Fruit fly (Drosophila melanogaster) whole organism, embryonic: ENCODE results near the gene Hsp22.

Experiments
- Abd-B ChIP-seq: fragments of 200-800 bp; sonication (Bioruptor generic); optimal IDR thresholded peaks from 2 replicates; lab custom pipeline; 2018; ENCODE audit warnings: missing biosample characterization, mild to moderate bottlenecking, missing genetic modification characterization, moderate library complexity
- Asciz ChIP-seq: fragments of 200-800 bp; sonication (Bioruptor generic); optimal IDR thresholded peaks from 2 replicates; lab custom pipeline; 2017; ENCODE audit warnings: missing biosample characterization, mild to moderate bottlenecking, missing genetic modification characterization, missing genetic modification reagents
- Atf-2 ChIP-seq: fragments of 200-800 bp; sonication (Bioruptor generic); optimal IDR thresholded peaks from 2 replicates; lab custom pipeline; 2016; ENCODE audit warnings: missing biosample characterization, missing genetic modification characterization
- B-H1 ChIP-seq: fragments of 200-800 bp; sonication (Bioruptor generic); IDR thresholded peaks from 3 replicates; pipeline ENCODE4 v1.3.6; 2022; ENCODE audit warnings: missing biosample characterization, missing genetic modification characterization
- CG11085 ChIP-seq: fragments of 200-800 bp; sonication (Bioruptor generic); IDR thresholded peaks from 2 replicates; pipeline ENCODE4 v1.3.6; 2022; ENCODE audit warnings: missing biosample characterization, missing genetic modification characterization
- CG12299 ChIP-seq: fragments of 200-800 bp; sonication (Bioruptor generic); optimal IDR thresholded peaks from 2 replicates; lab custom pipeline; 2018; ENCODE audit warnings: missing biosample characterization, mild to moderate bottlenecking, missing genetic modification characterization
- CG12769 ChIP-seq: fragments of 200-800 bp; sonication (Bioruptor generic); optimal IDR thresholded peaks from 2 replicates; lab custom pipeline; 2019; ENCODE audit warnings: missing biosample characterization, mild to moderate bottlenecking, missing genetic modification characterization, moderate library complexity
- CG12942 ChIP-seq: fragments of 200-800 bp; sonication (Bioruptor generic); optimal IDR thresholded peaks from 3 replicates; lab custom pipeline; 2016; ENCODE audit warnings: missing biosample characterization, missing genetic modification characterization
- CG13624 ChIP-seq: fragments of 200-800 bp; sonication (Bioruptor generic); optimal IDR thresholded peaks from 2 replicates; lab custom pipeline; 2016; ENCODE audit warnings: missing biosample characterization, missing genetic modification characterization
- CG14710 ChIP-seq: fragments of 200-800 bp; sonication (Bioruptor generic); optimal IDR thresholded peaks from 3 replicates; lab custom pipeline; 2019; ENCODE audit warnings: missing biosample characterization, mild to moderate bottlenecking, missing genetic modification characterization, moderate library complexity
- CG15514 ChIP-seq: fragments of 200-800 bp; sonication (Bioruptor generic); optimal IDR thresholded peaks from 3 replicates; lab custom pipeline; 2017; ENCODE audit warnings: missing biosample characterization, missing genetic modification characterization, mild to moderate bottlenecking, moderate library complexity, missing genetic modification reagents
- CG17385 ChIP-seq: fragments of 200-800 bp; sonication (Bioruptor generic); optimal IDR thresholded peaks from 3 replicates; lab custom pipeline; 2018; ENCODE audit warnings: missing biosample characterization, mild to moderate bottlenecking, missing genetic modification characterization
- CG30020 ChIP-seq: fragments of 200-800 bp; optimal IDR thresholded peaks from 2 replicates; lab custom pipeline; 2019; ENCODE audit warnings: missing biosample characterization, mild to moderate bottlenecking, missing genetic modification characterization, moderate library complexity
- CG30431 ChIP-seq: fragments of 200-800 bp; sonication (Bioruptor generic); optimal IDR thresholded peaks from 2 replicates; lab custom pipeline; 2017; ENCODE audit warnings: missing biosample characterization, missing genetic modification characterization
- CG32532 ChIP-seq: fragments of 200-800 bp; sonication (Bioruptor generic); IDR thresholded peaks from 2 replicates; pipeline ENCODE4 v1.3.6; 2022; ENCODE audit warnings: missing biosample characterization, missing genetic modification characterization
- CG4617 ChIP-seq: fragments of 200-800 bp; sonication (Bioruptor generic); optimal IDR thresholded peaks from 3 replicates; lab custom pipeline; 2016; ENCODE audit warnings: missing biosample characterization, missing genetic modification characterization, borderline replicate concordance
- CG6254 ChIP-seq: fragments of 200-800 bp; sonication (Bioruptor generic); optimal IDR thresholded peaks from 3 replicates; lab custom pipeline; 2017; ENCODE audit warnings: mild to moderate bottlenecking, missing biosample characterization, missing genetic modification reagents, missing genetic modification characterization
- CG6854 ChIP-seq: fragments of 200-800 bp; sonication (Bioruptor generic); optimal IDR thresholded peaks from 3 replicates; lab custom pipeline; 2017; ENCODE audit warnings: missing biosample characterization, mild to moderate bottlenecking, missing genetic modification characterization
- CG7928 ChIP-seq: fragments of 200-800 bp; sonication (Bioruptor generic); optimal IDR thresholded peaks from 2 replicates; lab custom pipeline; 2017; ENCODE audit warnings: missing biosample characterization, mild to moderate bottlenecking, missing genetic modification characterization
- CG8765 ChIP-seq: fragments of 200-800 bp; sonication (Bioruptor generic); IDR thresholded peaks from 2 replicates; pipeline ENCODE4 v1.3.6; 2022; ENCODE audit warnings: missing biosample characterization, missing genetic modification characterization
- CHES-1-like ChIP-seq: fragments of 200-800 bp; sonication (Bioruptor generic); optimal IDR thresholded peaks from 2 replicates; lab custom pipeline; 2016; ENCODE audit warnings: missing biosample characterization, missing genetic modification characterization
- Dad ChIP-seq: fragments of 200-800 bp; sonication (Bioruptor generic); optimal IDR thresholded peaks from 3 replicates; lab custom pipeline; 2016; ENCODE audit warnings: missing biosample characterization, missing genetic modification characterization
- Dbx ChIP-seq: fragments of 200-800 bp; sonication (Bioruptor generic); IDR thresholded peaks from 3 replicates; pipeline ENCODE4 v1.3.6; 2022; ENCODE audit warnings: missing biosample characterization, missing genetic modification characterization
- Fer3 ChIP-seq: fragments of 200-800 bp; sonication (Bioruptor generic); optimal IDR thresholded peaks from 2 replicates; lab custom pipeline; 2018; ENCODE audit warnings: missing biosample characterization, mild to moderate bottlenecking, missing genetic modification characterization, moderate library complexity
- Hmr ChIP-seq: fragments of 200-800 bp; sonication (Bioruptor generic); optimal IDR thresholded peaks from 3 replicates; lab custom pipeline; 2017; ENCODE audit warnings: mild to moderate bottlenecking, missing biosample characterization, missing genetic modification reagents, missing genetic modification characterization
- Hr78 ChIP-seq, 2 experiments: fragments of 200-800 bp in 1 of 2; fragments of >200 bp in 1 of 2; sonication (Bioruptor generic) in 1 of 2; optimal IDR thresholded peaks; 2 replicates each; lab custom pipeline; 2017 to 2019; ENCODE audit warnings: missing biosample characterization in 2 of 2, missing genetic modification characterization in 2 of 2, mild to moderate bottlenecking in 1 of 2, moderate library complexity in 1 of 2
- NC2α ChIP-seq: fragments of 200-800 bp; sonication (Bioruptor generic); optimal IDR thresholded peaks from 2 replicates; lab custom pipeline; 2016; ENCODE audit warnings: missing biosample characterization, missing genetic modification characterization
- NC2β ChIP-seq: fragments of 200-800 bp; sonication (Bioruptor generic); optimal IDR thresholded peaks from 2 replicates; lab custom pipeline; 2016; ENCODE audit warnings: missing biosample characterization, missing genetic modification characterization
- Ravus ChIP-seq: fragments of 200-800 bp; sonication (Bioruptor generic); IDR thresholded peaks from 2 replicates; pipeline ENCODE4 v1.3.6; 2022; ENCODE audit warnings: missing biosample characterization, missing genetic modification characterization
- Sin3A ChIP-seq: fragments of >200 bp; optimal IDR thresholded peaks from 2 replicates; lab custom pipeline; 2018
- TFAM ChIP-seq: fragments of 200-800 bp; sonication (Bioruptor generic); optimal IDR thresholded peaks from 2 replicates; lab custom pipeline; 2017; ENCODE audit warnings: missing biosample characterization, missing genetic modification characterization, inconsistent platforms
- ato ChIP-seq: fragments of 200-800 bp; sonication (Bioruptor generic); IDR thresholded peaks from 2 replicates; pipeline ENCODE4 v1.3.6; 2022; ENCODE audit warnings: missing biosample characterization, missing genetic modification characterization; ENCODE audit not compliant: partially characterized antibody
- bsh ChIP-seq, 2 experiments: fragments of 200-800 bp; sonication (Bioruptor generic); optimal IDR thresholded peaks; 2 replicates each; lab custom pipeline; 2017 to 2018; ENCODE audit warnings: mild to moderate bottlenecking in 2 of 2, missing biosample characterization in 2 of 2, missing genetic modification characterization in 2 of 2, moderate library complexity in 1 of 2
- crp ChIP-seq, 2 experiments: fragments of 200-800 bp; sonication (Bioruptor generic); optimal IDR thresholded peaks; 2 replicates in 1 of 2; 3 replicates in 1 of 2; lab custom pipeline; 2017; ENCODE audit warnings: missing biosample characterization in 2 of 2, missing genetic modification characterization in 2 of 2, mild to moderate bottlenecking in 1 of 2, moderate library complexity in 1 of 2
- esg ChIP-seq: fragments of 200-800 bp; sonication (Bioruptor generic); conservative IDR thresholded peaks from 2 replicates; pipeline ENCODE4 v1.3.6; 2022; ENCODE audit warnings: missing biosample characterization, missing genetic modification characterization
- fu2 ChIP-seq: fragments of 200-800 bp; sonication (Bioruptor generic); optimal IDR thresholded peaks from 2 replicates; lab custom pipeline; 2016; ENCODE audit warnings: missing biosample characterization, missing genetic modification characterization
- gcm2 ChIP-seq: fragments of 200-800 bp; sonication (Bioruptor generic); optimal IDR thresholded peaks from 2 replicates; lab custom pipeline; 2016; ENCODE audit warnings: missing biosample characterization, missing genetic modification characterization
- gfzf ChIP-seq: fragments of 200-800 bp; sonication (Bioruptor generic); optimal IDR thresholded peaks from 2 replicates; lab custom pipeline; 2016; ENCODE audit warnings: missing biosample characterization, mild to moderate bottlenecking, missing genetic modification characterization, moderate library complexity
- jumu ChIP-seq: fragments of 200-800 bp; sonication (Bioruptor generic); optimal IDR thresholded peaks from 3 replicates; lab custom pipeline; 2016; ENCODE audit warnings: missing biosample characterization, missing genetic modification characterization
- kah ChIP-seq: fragments of 200-800 bp; sonication (Bioruptor generic); optimal IDR thresholded peaks from 2 replicates; lab custom pipeline; 2018; ENCODE audit warnings: missing biosample characterization, mild to moderate bottlenecking, missing genetic modification characterization
- kay ChIP-seq: fragments of 200-800 bp; sonication (Bioruptor generic); optimal IDR thresholded peaks from 2 replicates; lab custom pipeline; 2016; ENCODE audit warnings: missing biosample characterization, missing genetic modification characterization
- klu ChIP-seq: fragments of 200-800 bp; sonication (Bioruptor generic); IDR thresholded peaks from 2 replicates; pipeline ENCODE4 v1.3.6; 2022; ENCODE audit warnings: missing biosample characterization, missing genetic modification characterization
- lab ChIP-seq: fragments of 200-800 bp; sonication (Bioruptor generic); optimal IDR thresholded peaks from 3 replicates; lab custom pipeline; 2017; ENCODE audit warnings: missing biosample characterization, missing genetic modification characterization, mild to moderate bottlenecking, moderate library complexity, missing genetic modification reagents
- lbe ChIP-seq: fragments of 200-800 bp; sonication (Bioruptor generic); optimal IDR thresholded peaks from 2 replicates; lab custom pipeline; 2016; ENCODE audit warnings: missing biosample characterization, mild to moderate bottlenecking, missing genetic modification characterization
- nom ChIP-seq: fragments of 200-800 bp; sonication (Bioruptor generic); optimal IDR thresholded peaks from 2 replicates; lab custom pipeline; 2017; ENCODE audit warnings: missing biosample characterization, missing genetic modification characterization, mild to moderate bottlenecking, moderate library complexity, missing genetic modification reagents
- p53 ChIP-seq: fragments of 200-800 bp; sonication (Bioruptor generic); optimal IDR thresholded peaks from 2 replicates; lab custom pipeline; 2016; ENCODE audit warnings: missing biosample characterization, missing genetic modification characterization
- sna ChIP-seq: fragments of 200-800 bp; sonication (Bioruptor generic); IDR thresholded peaks from 2 replicates; pipeline ENCODE4 v1.3.6; 2022; ENCODE audit warnings: missing biosample characterization, missing genetic modification characterization; ENCODE audit not compliant: partially characterized antibody
- sqz ChIP-seq: fragments of 200-800 bp; sonication (Bioruptor generic); optimal IDR thresholded peaks from 3 replicates; lab custom pipeline; 2018; ENCODE audit warnings: missing biosample characterization, mild to moderate bottlenecking, missing genetic modification characterization
- sr ChIP-seq: fragments of 200-800 bp; sonication (Bioruptor generic); IDR thresholded peaks from 3 replicates; pipeline ENCODE4 v1.3.6; 2022; ENCODE audit warnings: missing biosample characterization, missing genetic modification characterization
- z ChIP-seq: fragments of 200-800 bp; sonication (Bioruptor generic); IDR thresholded peaks from 3 replicates; pipeline ENCODE4 v1.3.6; 2022; ENCODE audit warnings: missing biosample characterization, missing genetic modification characterization
- zen ChIP-seq: fragments of 200-800 bp; sonication (Bioruptor generic); optimal IDR thresholded peaks from 3 replicates; lab custom pipeline; 2018; ENCODE audit warnings: missing biosample characterization, mild to moderate bottlenecking, missing genetic modification characterization, moderate library complexity

The Hsp22 gene

DNA sequence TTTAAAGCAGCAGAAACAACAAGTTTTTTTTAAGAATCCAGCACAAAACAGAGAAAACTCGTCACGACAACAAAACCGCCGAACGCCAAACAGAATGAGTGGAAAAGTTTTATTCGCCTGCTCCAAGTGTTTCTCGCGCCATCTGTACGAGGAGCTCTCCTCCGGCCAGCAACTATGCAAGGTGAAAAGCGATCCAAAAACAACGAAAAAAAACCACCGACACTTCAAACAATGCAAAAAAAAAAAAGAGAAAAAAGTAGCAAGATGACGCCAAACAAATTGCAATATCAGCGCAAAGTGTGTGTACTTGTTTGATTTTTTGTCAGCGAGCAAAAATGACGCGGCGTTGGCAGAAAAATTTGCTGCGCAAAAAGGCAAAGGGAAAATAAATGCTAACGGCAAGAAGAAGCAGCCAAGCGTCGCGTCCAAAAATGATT, 5.3 kb upstream of the Hsp22 start (continued):
- TF ChIP-seq Dbx: no peak
- no peak for TF ChIP-seq gcm2 (GFP tag; lab: Kevin White, UChicago)
- TF ChIP-seq kah: peak; percentile 5
- TF ChIP-seq CG17385: peak; percentile 87
- no peak for TF ChIP-seq NC2α (GFP tag; lab: Kevin White, UChicago)
- TF ChIP-seq zen: no peak
- TF ChIP-seq z (GFP tag; lab: Robert Waterston, UW): no peak
- no peak for TF ChIP-seq CG30431 (GFP tag; lab: Kevin White, UChicago)
- no peak for TF ChIP-seq Atf-2 (GFP tag; lab: Kevin White, UChicago)
- TF ChIP-seq p53 (GFP tag; lab: Kevin White, UChicago): no peak
- TF ChIP-seq lab (GFP tag; lab: Kevin White, UChicago): no peak
- peak; percentile 90 for TF ChIP-seq nom (GFP tag; lab: Kevin White, UChicago)
- no peak for TF ChIP-seq CG12769
- TF ChIP-seq NC2β (GFP tag; lab: Kevin White, UChicago): no peak
- no peak for TF ChIP-seq Asciz (GFP tag; lab: Kevin White, UChicago)
- no peak for TF ChIP-seq CG6254 (GFP tag; lab: Kevin White, UChicago)
- peak in 1 of 2 experiments; percentile 81 for TF ChIP-seq bsh (GFP tag; optimal IDR thresholded peaks at IDR 0.05; lab: Kevin White, UChicago)
- TF ChIP-seq CG30020 (tag; lab: Kevin White, UChicago): no peak
- no peak for TF ChIP-seq B-H1 (GFP tag; lab: Robert Waterston, UW)
- no peak for TF ChIP-seq Abd-B
- no peak for TF ChIP-seq Hmr (GFP tag; lab: Kevin White, UChicago)
- no peak for TF ChIP-seq Sin3A (lab: Kevin White, UChicago)
- TF ChIP-seq Fer3 (tag; lab: Kevin White, UChicago): no peak
- no peak for TF ChIP-seq gfzf (GFP tag; lab: Kevin White, UChicago)
- TF ChIP-seq esg: no peak
- TF ChIP-seq crp (GFP tag; optimal IDR thresholded peaks at IDR 0.05; lab: Kevin White, UChicago): no peak
- TF ChIP-seq Dad (GFP tag; lab: Kevin White, UChicago): no peak
- TF ChIP-seq sqz (GFP tag; lab: Kevin White, UChicago): peak; percentile 41
- no peak for TF ChIP-seq CG8765 (GFP tag; lab: Robert Waterston, UW)
- no peak for TF ChIP-seq lbe (GFP tag; lab: Kevin White, UChicago)
- no peak for TF ChIP-seq CG6854
- TF ChIP-seq CG15514 (GFP tag; lab: Kevin White, UChicago): no peak
- TF ChIP-seq fu2 (GFP tag; lab: Kevin White, UChicago): no peak
- TF ChIP-seq CG11085 (GFP tag; lab: Robert Waterston, UW): no peak
- TF ChIP-seq sr (GFP tag; lab: Robert Waterston, UW): no peak
- TF ChIP-seq Ravus (GFP tag; lab: Robert Waterston, UW): no peak
- no peak for TF ChIP-seq klu (GFP tag; lab: Robert Waterston, UW)
- TF ChIP-seq ato (GFP tag; lab: Robert Waterston, UW): no peak
- TF ChIP-seq CHES-1-like (GFP tag; lab: Kevin White, UChicago): peak; percentile 53
- no peak for TF ChIP-seq kay
- peak; percentile 25 for TF ChIP-seq CG4617 (GFP tag; lab: Kevin White, UChicago)
- no peak for TF ChIP-seq TFAM (GFP tag; lab: Kevin White, UChicago)
- TF ChIP-seq jumu (GFP tag; lab: Kevin White, UChicago): no peak
- TF ChIP-seq CG32532 (GFP tag; lab: Robert Waterston, UW): no peak
- TF ChIP-seq Hr78 (GFP tag; optimal IDR thresholded peaks at IDR 0.05; lab: Kevin White, UChicago): no peak
- TF ChIP-seq CG13624 (GFP tag; lab: Kevin White, UChicago): peak; percentile 44
- TF ChIP-seq sna (GFP tag; lab: Robert Waterston, UW): no peak
- TF ChIP-seq CG7928 (GFP tag; lab: Kevin White, UChicago): no peak
- TF ChIP-seq CG12942: no peak
- no peak for TF ChIP-seq CG14710
- TF ChIP-seq CG12299: no peak
